Worm (Caenorhabditis elegans) whole organism, L4 larva: Measurements from ENCODE around the gene R05C11.2.

Experiments
- ZK546.5 ChIP-seq, 2 experiments: sonication (generic microtip); optimal IDR thresholded peaks; 2 replicates each; lab custom pipeline; 2017; ENCODE audit warnings: missing biosample characterization in 2 of 2, missing genetic modification characterization in 2 of 2
- ceh-82 ChIP-seq: sonication (generic microtip); optimal IDR thresholded peaks from 2 replicates; lab custom pipeline; 2017; ENCODE audit warnings: missing biosample characterization, missing genetic modification characterization
- dmd-6 ChIP-seq: fragments of 200-800 bp; sonication (Bioruptor generic); IDR thresholded peaks from 2 replicates; pipeline ENCODE4 v1.3.6; 2022; ENCODE audit warnings: missing genetic modification reagents, missing genetic modification characterization, missing compliant biosample characterization
- lim-7 ChIP-seq: fragments of 200-800 bp; sonication (Bioruptor generic); IDR thresholded peaks from 2 replicates; pipeline ENCODE4 v1.3.6; 2022; ENCODE audit warnings: missing genetic modification characterization, missing compliant biosample characterization
- lsy-2 ChIP-seq, 2 experiments: fragments of 150-350 bp in 1 of 2; sonication (generic microtip) in 1 of 2; optimal IDR thresholded peaks; 2 replicates each; lab custom pipeline; 2014 to 2017; ENCODE audit warnings: missing biosample characterization in 2 of 2, missing genetic modification characterization in 2 of 2
- mes-2 ChIP-seq: sonication (generic microtip); optimal IDR thresholded peaks from 2 replicates; lab custom pipeline; 2016; ENCODE audit warnings: missing genotype, mild to moderate bottlenecking, missing genetic modification characterization, missing compliant biosample characterization; ENCODE audit not compliant: poor library complexity, severe bottlenecking
- mxl-3 ChIP-seq: fragments of 200-800 bp; sonication (Bioruptor generic); optimal IDR thresholded peaks from 2 replicates; lab custom pipeline; 2018; ENCODE audit warnings: mild to moderate bottlenecking, missing genetic modification characterization, missing compliant biosample characterization
- pha-4 ChIP-seq, 2 experiments: fragments of 150-350 bp in 1 of 2; fragments of 200-800 bp in 1 of 2; sonication (Bioruptor generic) in 1 of 2; IDR thresholded peaks in 1 of 2; optimal IDR thresholded peaks in 1 of 2; 2 replicates each; pipeline versions ENCODE4 v1.3.6 to Lab custom; 2014 to 2022; ENCODE audit warnings: missing genetic modification characterization in 2 of 2, missing genetic modification reagents in 2 of 2, missing biosample characterization in 1 of 2, missing compliant biosample characterization in 1 of 2
- snpc-4 ChIP-seq: fragments of 150-350 bp; optimal IDR thresholded peaks from 2 replicates; lab custom pipeline; 2014; ENCODE audit warnings: missing biosample characterization, missing genetic modification characterization
- unc-62 ChIP-seq, 3 experiments: fragments of 150-350 bp in 1 of 3; sonication (generic microtip); optimal IDR thresholded peaks in 2 of 3; peaks in 1 of 3; 1 replicate in 1 of 3; 2 replicates in 2 of 3; lab custom pipeline; 2014 to 2017; ENCODE audit warnings: missing biosample characterization in 3 of 3, missing genetic modification characterization in 3 of 3, missing genetic modification reagents in 3 of 3, missing genotype in 1 of 3

DNA sequence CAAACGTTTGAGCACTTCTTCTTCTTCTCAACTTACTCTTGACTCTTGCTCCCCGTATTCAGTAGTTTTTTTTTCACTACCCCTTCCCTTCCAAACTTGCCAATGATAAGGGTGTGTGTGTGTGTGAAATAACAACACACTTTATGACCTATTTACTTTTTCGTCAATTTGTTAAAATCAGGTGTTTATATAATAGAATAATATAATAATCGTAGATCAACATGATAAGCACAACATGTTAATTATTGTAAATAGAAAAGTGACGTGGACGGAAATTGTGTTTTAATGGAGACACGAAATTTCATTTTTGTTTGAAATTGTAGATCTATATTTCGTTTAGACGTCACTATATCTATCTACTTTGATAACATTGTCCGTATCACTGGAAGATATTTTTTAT is 21.4 kb upstream of the R05C11.2 start:
- TF ChIP-seq lim-7 (GFP tag; lab: Robert Waterston, UW) (no peak), snpc-4 (tag; lab: Kevin White, UChicago) (no peak), ZK546.5 (tag; optimal IDR thresholded peaks at IDR 0.05; lab: Kevin White, UChicago) (no peak), lsy-2 (tag; optimal IDR thresholded peaks at IDR 0.05; lab: Kevin White, UChicago) (no peak), pha-4 (GFP tag; IDR thresholded peaks at IDR 0.05; lab: Robert Waterston, UW) (no peak), pha-4 (tag; optimal IDR thresholded peaks at IDR 0.05; lab: Kevin White, UChicago) (no peak), mes-2 (tag; lab: Kevin White, UChicago) (no peak), mxl-3 (no peak), dmd-6 (GFP tag; lab: Robert Waterston, UW) (no peak), ceh-82 (no peak), unc-62 (GFP tag; optimal IDR thresholded peaks at IDR 0.05 in 1 of 2; lab: Kevin White, UChicago) (no peak), unc-62 (tag; optimal IDR thresholded peaks at IDR 0.05; lab: Kevin White, UChicago) (no peak)
